Worm (Caenorhabditis elegans): ENCODE data around the gene pax-1.

DNA sequence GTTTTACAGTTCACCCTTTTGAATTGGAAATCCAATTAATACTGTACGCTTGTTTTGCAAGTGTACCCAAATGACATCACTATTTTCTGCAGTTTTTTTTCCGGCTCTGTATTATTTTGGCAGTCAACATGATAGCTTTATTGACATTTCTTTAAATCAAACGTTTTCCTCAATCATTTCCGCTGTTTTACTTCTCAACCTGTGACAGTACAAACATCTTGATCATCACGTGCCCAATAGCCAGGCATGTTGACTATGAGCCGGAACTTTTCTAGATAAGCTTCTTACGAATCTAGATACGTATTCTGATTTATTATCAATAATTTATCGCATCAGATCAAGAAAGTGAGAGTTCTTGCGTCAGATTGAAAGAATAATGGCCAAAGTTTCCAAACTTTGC, 45.1 kb downstream of the pax-1 start:
- no peak for TF ChIP-seq R02D3.7 (tag; optimal IDR thresholded peaks at IDR 0.05)
- no peak for TF ChIP-seq unc-62 (GFP tag; optimal IDR thresholded peaks at IDR 0.05)
- no peak for TF ChIP-seq nhr-28 (tag; optimal IDR thresholded peaks at IDR 0.05)
- TF ChIP-seq nhr-77 (tag; optimal IDR thresholded peaks at IDR 0.05): no peak
